Worm (Caenorhabditis elegans) whole organism, young adult: ENCODE measurements around the gene ZC13.1.

ENCODE experiments used
- D2030.7 ChIP-seq: fragments of 200-800 bp; sonication (Bioruptor generic); IDR thresholded peaks from 2 replicates; pipeline ENCODE4 v1.3.6; 2022; ENCODE audit warnings: missing genetic modification reagents, missing genetic modification characterization, missing compliant biosample characterization
- F22D6.2 ChIP-seq: sonication (generic microtip); optimal IDR thresholded peaks from 2 replicates; lab custom pipeline; 2016; ENCODE audit warnings: mild to moderate bottlenecking, missing genetic modification characterization, missing compliant biosample characterization
- F33H1.4 ChIP-seq: fragments of 200-800 bp; sonication (Bioruptor generic); IDR thresholded peaks from 2 replicates; pipeline ENCODE4 v1.3.6; 2022; ENCODE audit warnings: missing genetic modification reagents, missing genetic modification characterization, missing compliant biosample characterization
- F49E8.2 ChIP-seq: sonication (generic microtip); optimal IDR thresholded peaks from 3 replicates; lab custom pipeline; 2017; ENCODE audit warnings: missing genetic modification characterization, mild to moderate bottlenecking, missing compliant biosample characterization, antibody characterized with exemption, moderate library complexity; ENCODE audit not compliant: insufficient read depth
- K11D2.4 ChIP-seq: fragments of 200-800 bp; sonication (Bioruptor generic); IDR thresholded peaks from 2 replicates; pipeline ENCODE4 v1.3.6; 2022; ENCODE audit warnings: missing genetic modification reagents, missing genetic modification characterization, missing compliant biosample characterization
- K12H6.12 ChIP-seq: fragments of 200-800 bp; sonication (Bioruptor generic); optimal IDR thresholded peaks from 2 replicates; lab custom pipeline; 2018; ENCODE audit warnings: mild to moderate bottlenecking, missing genetic modification characterization, missing compliant biosample characterization
- Y53F4B.3 ChIP-seq: fragments of 200-800 bp; sonication (Bioruptor generic); IDR thresholded peaks from 2 replicates; pipeline ENCODE4 v1.3.6; 2022; ENCODE audit warnings: missing genetic modification reagents, missing genetic modification characterization, missing compliant biosample characterization
- Y53G8AR.9 ChIP-seq: fragments of 200-800 bp; sonication (Bioruptor generic); conservative IDR thresholded peaks from 2 replicates; pipeline ENCODE4 v1.3.6; 2022; ENCODE audit warnings: missing genetic modification reagents, missing genetic modification characterization, missing compliant biosample characterization
- Y56A3A.18 ChIP-seq: fragments of 200-800 bp; sonication (Bioruptor generic); IDR thresholded peaks from 2 replicates; pipeline ENCODE4 v1.3.6; 2022; ENCODE audit warnings: missing genetic modification reagents, missing genetic modification characterization, missing compliant biosample characterization
- Y79H2A.3 ChIP-seq: fragments of 200-800 bp; sonication (Bioruptor generic); conservative IDR thresholded peaks from 2 replicates; pipeline ENCODE4 v1.3.6; 2022; ENCODE audit warnings: missing genetic modification reagents, missing genetic modification characterization, missing compliant biosample characterization
- Y95B8A.8 ChIP-seq: fragments of 200-800 bp; sonication (Bioruptor generic); IDR thresholded peaks from 2 replicates; pipeline ENCODE4 v1.3.6; 2022; ENCODE audit warnings: missing genetic modification reagents, missing genetic modification characterization, missing compliant biosample characterization
- ZK185.1 ChIP-seq: sonication (generic microtip); optimal IDR thresholded peaks from 2 replicates; lab custom pipeline; 2016; ENCODE audit warnings: mild to moderate bottlenecking, missing genetic modification characterization, missing compliant biosample characterization; ENCODE audit not compliant: poor library complexity, severe bottlenecking
- ama-1 ChIP-seq, 3 experiments: fragments of 150-350 bp in 1 of 3; sonication (generic microtip) in 2 of 3; optimal IDR thresholded peaks; 2 replicates each; lab custom pipeline; 2014 to 2018; ENCODE audit warnings: missing biosample characterization in 2 of 3, missing genetic modification characterization in 2 of 3, missing genetic modification reagents in 2 of 3
- ceh-27 ChIP-seq: fragments of 200-800 bp; sonication (Bioruptor generic); optimal IDR thresholded peaks from 2 replicates; lab custom pipeline; 2018; ENCODE audit warnings: mild to moderate bottlenecking, missing genetic modification characterization, moderate library complexity, missing compliant biosample characterization
- ceh-58 ChIP-seq: fragments of 200-800 bp; sonication (Bioruptor generic); IDR thresholded peaks from 2 replicates; pipeline ENCODE4 v1.3.6; 2022; ENCODE audit warnings: missing genetic modification characterization, missing compliant biosample characterization
- ceh-79 ChIP-seq: sonication (generic microtip); optimal IDR thresholded peaks from 2 replicates; lab custom pipeline; 2017; ENCODE audit warnings: mild to moderate bottlenecking, missing genetic modification characterization, missing compliant biosample characterization
- dox-1 ChIP-seq: fragments of 200-800 bp; sonication (Bioruptor generic); IDR thresholded peaks from 2 replicates; pipeline ENCODE4 v1.3.6; 2022; ENCODE audit warnings: missing genetic modification reagents, missing genetic modification characterization, missing compliant biosample characterization
- dpff-1 ChIP-seq: sonication (generic microtip); optimal IDR thresholded peaks from 2 replicates; lab custom pipeline; 2017; ENCODE audit warnings: mild to moderate bottlenecking, missing genetic modification characterization, missing compliant biosample characterization
- dpl-1 ChIP-seq: fragments of 150-350 bp; optimal IDR thresholded peaks from 2 replicates; lab custom pipeline; 2014; ENCODE audit warnings: missing biosample characterization, missing genetic modification reagents, missing genetic modification characterization
- egl-18 ChIP-seq: fragments of 200-800 bp; sonication (Bioruptor generic); IDR thresholded peaks from 2 replicates; pipeline ENCODE4 v1.3.6; 2022; ENCODE audit warnings: missing genetic modification reagents, missing genetic modification characterization, missing compliant biosample characterization
- egrh-3 ChIP-seq: fragments of 200-800 bp; sonication (Bioruptor generic); IDR thresholded peaks from 2 replicates; pipeline ENCODE4 v1.3.6; 2022; ENCODE audit warnings: missing genetic modification reagents, missing genetic modification characterization, missing compliant biosample characterization
- ekl-4 ChIP-seq: fragments of 200-800 bp; sonication (Bioruptor generic); IDR thresholded peaks from 2 replicates; pipeline ENCODE4 v1.3.6; 2022; ENCODE audit warnings: missing genetic modification reagents, missing genetic modification characterization, missing compliant biosample characterization
- ets-4 ChIP-seq: fragments of 200-800 bp; sonication (Bioruptor generic); optimal IDR thresholded peaks from 2 replicates; lab custom pipeline; 2018; ENCODE audit warnings: mild to moderate bottlenecking, missing genetic modification characterization, missing compliant biosample characterization
- gei-17 ChIP-seq: fragments of 200-800 bp; sonication (Bioruptor generic); optimal IDR thresholded peaks from 2 replicates; lab custom pipeline; 2018; ENCODE audit warnings: mild to moderate bottlenecking, missing genetic modification characterization, missing compliant biosample characterization
- hlh-26 ChIP-seq: fragments of 200-800 bp; sonication (Bioruptor generic); conservative IDR thresholded peaks from 2 replicates; pipeline ENCODE4 v1.3.6; 2022; ENCODE audit warnings: missing genetic modification reagents, missing genetic modification characterization, missing compliant biosample characterization
- hsf-1 ChIP-seq: fragments of 200-800 bp; sonication (Bioruptor generic); IDR thresholded peaks from 2 replicates; pipeline ENCODE4 v1.3.6; 2022; ENCODE audit warnings: missing genetic modification reagents, missing genetic modification characterization, missing compliant biosample characterization
- lin-40 ChIP-seq: sonication (generic microtip); optimal IDR thresholded peaks from 2 replicates; lab custom pipeline; 2016; ENCODE audit warnings: missing genetic modification characterization, mild to moderate bottlenecking, missing compliant biosample characterization, missing genotype, missing genetic modification reagents
- lsl-1 ChIP-seq: fragments of 200-800 bp; sonication (Bioruptor generic); optimal IDR thresholded peaks from 2 replicates; lab custom pipeline; 2018; ENCODE audit warnings: mild to moderate bottlenecking, missing genetic modification characterization, moderate library complexity, missing compliant biosample characterization
- lsy-27 ChIP-seq: sonication (generic microtip); optimal IDR thresholded peaks from 2 replicates; lab custom pipeline; 2017; ENCODE audit warnings: missing genetic modification characterization, mild to moderate bottlenecking, missing compliant biosample characterization, antibody characterized with exemption, missing genotype, borderline replicate concordance; ENCODE audit not compliant: insufficient read depth
- madf-3 ChIP-seq: fragments of 200-800 bp; sonication (Bioruptor generic); IDR thresholded peaks from 2 replicates; pipeline ENCODE4 v1.3.6; 2022; ENCODE audit warnings: missing genetic modification reagents, missing genetic modification characterization, missing compliant biosample characterization
- madf-8 ChIP-seq: fragments of 200-800 bp; sonication (Bioruptor generic); conservative IDR thresholded peaks from 2 replicates; pipeline ENCODE4 v1.3.6; 2022; ENCODE audit warnings: missing genetic modification reagents, missing genetic modification characterization, missing compliant biosample characterization
- mcd-1 ChIP-seq: fragments of 200-800 bp; sonication (Bioruptor generic); IDR thresholded peaks from 2 replicates; pipeline ENCODE4 v1.3.6; 2022; ENCODE audit warnings: missing genetic modification reagents, missing genetic modification characterization, missing compliant biosample characterization
- mes-4 ChIP-seq: sonication (generic microtip); optimal IDR thresholded peaks from 2 replicates; lab custom pipeline; 2016; ENCODE audit warnings: missing genotype, missing genetic modification characterization, missing compliant biosample characterization
- nfya-1 ChIP-seq: sonication (generic microtip); optimal IDR thresholded peaks from 2 replicates; lab custom pipeline; 2017; ENCODE audit warnings: antibody characterized with exemption, missing compliant biosample characterization, missing genetic modification characterization, borderline replicate concordance; ENCODE audit not compliant: insufficient read depth
- nhr-120 ChIP-seq: fragments of 200-800 bp; sonication (Bioruptor generic); IDR thresholded peaks from 2 replicates; pipeline ENCODE4 v1.3.6; 2022; ENCODE audit warnings: missing genetic modification characterization, missing compliant biosample characterization
- nhr-80 ChIP-seq: sonication (generic microtip); optimal IDR thresholded peaks from 2 replicates; lab custom pipeline; 2016; ENCODE audit warnings: missing genetic modification characterization, missing compliant biosample characterization
- pbrm-1 ChIP-seq: fragments of 200-800 bp; sonication (Bioruptor generic); IDR thresholded peaks from 2 replicates; pipeline ENCODE4 v1.3.6; 2022; ENCODE audit warnings: missing genetic modification reagents, missing genetic modification characterization, missing compliant biosample characterization
- rcor-1 ChIP-seq: fragments of 200-800 bp; sonication (Bioruptor generic); IDR thresholded peaks from 2 replicates; pipeline ENCODE4 v1.3.6; 2022; ENCODE audit warnings: missing genetic modification reagents, missing genetic modification characterization, missing compliant biosample characterization
- rec-8 ChIP-seq, 2 experiments: sonication (generic microtip); optimal IDR thresholded peaks; 2 replicates each; lab custom pipeline; 2016; ENCODE audit warnings: mild to moderate bottlenecking in 2 of 2, missing genetic modification characterization in 2 of 2, missing genetic modification reagents in 2 of 2, missing genotype in 2 of 2, missing biosample characterization in 1 of 2, missing compliant biosample characterization in 1 of 2, moderate library complexity in 1 of 2
- sdz-38 ChIP-seq: sonication (generic microtip); optimal IDR thresholded peaks from 2 replicates; lab custom pipeline; 2016; ENCODE audit warnings: missing genotype, missing genetic modification characterization, missing compliant biosample characterization
- snpc-1.1 ChIP-seq: sonication (generic microtip); optimal IDR thresholded peaks from 2 replicates; lab custom pipeline; 2017; ENCODE audit warnings: missing genetic modification characterization, mild to moderate bottlenecking, missing compliant biosample characterization, antibody characterized with exemption, moderate library complexity, missing genotype, missing genetic modification reagents; ENCODE audit not compliant: insufficient read depth
- snpc-3.4 ChIP-seq: sonication (generic microtip); optimal IDR thresholded peaks from 2 replicates; lab custom pipeline; 2017; ENCODE audit warnings: missing genetic modification characterization, mild to moderate bottlenecking, missing compliant biosample characterization, antibody characterized with exemption, moderate library complexity, missing genotype, missing genetic modification reagents
- sptf-2 ChIP-seq: fragments of 200-800 bp; sonication (Bioruptor generic); optimal IDR thresholded peaks from 2 replicates; lab custom pipeline; 2018; ENCODE audit warnings: mild to moderate bottlenecking, missing genetic modification characterization, missing compliant biosample characterization
- tlf-1 ChIP-seq: fragments of 200-800 bp; sonication (Bioruptor generic); optimal IDR thresholded peaks from 2 replicates; lab custom pipeline; 2018; ENCODE audit warnings: mild to moderate bottlenecking, missing genetic modification characterization, missing compliant biosample characterization
- zim-3 ChIP-seq: sonication (generic microtip); optimal IDR thresholded peaks from 2 replicates; lab custom pipeline; 2017; ENCODE audit warnings: mild to moderate bottlenecking, missing genetic modification characterization, moderate library complexity, missing compliant biosample characterization
- ztf-25 ChIP-seq: fragments of 200-800 bp; sonication (Bioruptor generic); IDR thresholded peaks from 2 replicates; pipeline ENCODE4 v1.3.6; 2022; ENCODE audit warnings: missing genetic modification reagents, missing genetic modification characterization, missing compliant biosample characterization

Gene ZC13.1

ce11 chrX:865214-865613 lies 11.8 kb upstream of the ZC13.1 start (continued):
- TF ChIP-seq K11D2.4 (GFP tag; lab: Robert Waterston, UW): peak; percentile 57; the same call in 1 of the 2 replicates

ce11 chrX:871020-871419 lies 6.0 kb upstream of the ZC13.1 start, which contains the start of gene lgl-1:
lgl-1 (minus strand) TSS chrX:871089.
- TF ChIP-seq ceh-79 (tag; lab: Kevin White, UChicago) (no peak), Y79H2A.3 (no peak), ekl-4 (GFP tag; lab: Robert Waterston, UW) (no peak), egl-18 (GFP tag; lab: Robert Waterston, UW) (no peak), lsy-27 (no peak), dox-1 (GFP tag; lab: Robert Waterston, UW) (peak; percentile 58; the same call in 1 of the 2 replicates), dpl-1 (no peak), zim-3 (tag; lab: Kevin White, UChicago) (no peak), snpc-1.1 (tag; lab: Kevin White, UChicago) (no peak), mes-4 (no peak), mcd-1 (GFP tag; lab: Robert Waterston, UW) (peak; percentile 41; the same call in 1 of the 2 replicates), pbrm-1 (no peak), ZK185.1 (no peak), tlf-1 (GFP tag; lab: Kevin White, UChicago) (no peak), K12H6.12 (tag; lab: Kevin White, UChicago) (no peak), F49E8.2 (tag; lab: Kevin White, UChicago) (no peak), madf-8 (no peak), ceh-58 (no peak), Y53F4B.3 (no peak), dpff-1 (no peak), sptf-2 (no peak), nfya-1 (tag; lab: Kevin White, UChicago) (no peak), ama-1 (optimal IDR thresholded peaks at IDR 0.05; lab: Kevin White, UChicago) (no peak), ama-1 (GFP tag; optimal IDR thresholded peaks at IDR 0.05; lab: Kevin White, UChicago) (no peak), ceh-27 (GFP tag; lab: Kevin White, UChicago) (no peak), D2030.7 (GFP tag; lab: Robert Waterston, UW) (no peak), egrh-3 (GFP tag; lab: Robert Waterston, UW) (peak; percentile 29; the same call in 1 of the 2 replicates), Y53G8AR.9 (no peak), madf-3 (0 out of 2 replicates have a peak, but pooled peaks have one; percentile 16), rec-8 (tag; optimal IDR thresholded peaks at IDR 0.05; lab: Kevin White, UChicago) (no peak), ztf-25 (GFP tag; lab: Robert Waterston, UW) (no peak), F22D6.2 (tag; lab: Kevin White, UChicago) (no peak), Y95B8A.8 (GFP tag; lab: Robert Waterston, UW) (no peak), sdz-38 (tag; lab: Kevin White, UChicago) (no peak), gei-17 (GFP tag; lab: Kevin White, UChicago) (no peak), F33H1.4 (GFP tag; lab: Robert Waterston, UW) (no peak), rcor-1 (GFP tag; lab: Robert Waterston, UW) (0 out of 2 replicates have a peak, but pooled peaks have one; percentile 22), lin-40 (no peak), nhr-80 (tag; lab: Kevin White, UChicago) (peak; percentile 26), nhr-120 (GFP tag; lab: Robert Waterston, UW) (no peak), ets-4 (GFP tag; lab: Kevin White, UChicago) (no peak), hsf-1 (GFP tag; lab: Robert Waterston, UW) (no peak), snpc-3.4 (tag; lab: Kevin White, UChicago) (no peak), Y56A3A.18 (GFP tag; lab: Robert Waterston, UW) (no peak), lsl-1 (GFP tag; lab: Kevin White, UChicago) (no peak), hlh-26 (no peak)
